Worm (Caenorhabditis elegans) whole organism, early embryonic: ENCODE measurements around the gene pat-2.

Source experiments
- B0310.2 ChIP-seq: sonication (generic microtip); optimal IDR thresholded peaks from 2 replicates; lab custom pipeline; 2016; ENCODE audit warnings: mild to moderate bottlenecking, missing genetic modification characterization, missing compliant biosample characterization
- F13C5.2 ChIP-seq: sonication (generic microtip); optimal IDR thresholded peaks from 2 replicates; lab custom pipeline; 2017; ENCODE audit warnings: mild to moderate bottlenecking, missing genetic modification characterization, inconsistent platforms, missing compliant biosample characterization
- aly-1 ChIP-seq: sonication (generic microtip); optimal IDR thresholded peaks from 2 replicates; lab custom pipeline; 2016; ENCODE audit warnings: missing genetic modification characterization, missing compliant biosample characterization
- ama-1 ChIP-seq: fragments of 150-350 bp; optimal IDR thresholded peaks from 2 replicates; lab custom pipeline; 2014
- ceh-13 ChIP-seq: fragments of 200-800 bp; sonication (Bioruptor generic); optimal IDR thresholded peaks from 2 replicates; lab custom pipeline; 2018; ENCODE audit warnings: mild to moderate bottlenecking, missing genetic modification characterization, missing compliant biosample characterization
- ceh-36 ChIP-seq: sonication (generic microtip); optimal IDR thresholded peaks from 2 replicates; lab custom pipeline; 2016; ENCODE audit warnings: missing genetic modification characterization, inconsistent platforms, missing compliant biosample characterization
- ets-7 ChIP-seq: sonication (generic microtip); optimal IDR thresholded peaks from 2 replicates; lab custom pipeline; 2016; ENCODE audit warnings: missing genotype, missing genetic modification characterization, missing compliant biosample characterization
- flt-1 ChIP-seq: fragments of 200-800 bp; sonication (Bioruptor generic); IDR thresholded peaks from 2 replicates; pipeline ENCODE4 v1.3.6; 2022; ENCODE audit warnings: missing genetic modification characterization, missing compliant biosample characterization
- hmbx-1 ChIP-seq: sonication (generic microtip); optimal IDR thresholded peaks from 2 replicates; lab custom pipeline; 2016; ENCODE audit warnings: mild to moderate bottlenecking, missing genetic modification characterization, missing compliant biosample characterization
- hmg-4 ChIP-seq: fragments of 200-800 bp; sonication (Bioruptor generic); optimal IDR thresholded peaks from 2 replicates; lab custom pipeline; 2018; ENCODE audit warnings: mild to moderate bottlenecking, missing genetic modification characterization, missing compliant biosample characterization
- hnd-1 ChIP-seq: sonication (generic microtip); optimal IDR thresholded peaks from 2 replicates; lab custom pipeline; 2016; ENCODE audit warnings: missing genetic modification characterization, missing compliant biosample characterization
- pes-1 ChIP-seq: fragments of 200-800 bp; sonication (Bioruptor generic); IDR thresholded peaks from 2 replicates; pipeline ENCODE4 v1.3.6; 2022; ENCODE audit warnings: missing genetic modification reagents, missing genetic modification characterization, missing compliant biosample characterization
- scrt-1 ChIP-seq: fragments of 200-800 bp; sonication (Bioruptor generic); IDR thresholded peaks from 2 replicates; pipeline ENCODE4 v1.3.6; 2022; ENCODE audit warnings: missing genetic modification characterization, missing compliant biosample characterization
- sea-1 ChIP-seq: fragments of 200-800 bp; sonication (Bioruptor generic); conservative IDR thresholded peaks from 2 replicates; pipeline ENCODE4 v1.3.6; 2022; ENCODE audit warnings: missing genetic modification characterization, missing compliant biosample characterization
- tbx-11 ChIP-seq: fragments of 200-800 bp; sonication (Bioruptor generic); IDR thresholded peaks from 2 replicates; pipeline ENCODE4 v1.3.6; 2022; ENCODE audit warnings: missing genetic modification characterization, missing compliant biosample characterization
- tbx-37 ChIP-seq: fragments of 200-800 bp; sonication (Bioruptor generic); conservative IDR thresholded peaks from 2 replicates; pipeline ENCODE4 v1.3.6; 2022; ENCODE audit warnings: missing genetic modification reagents, missing genetic modification characterization, missing compliant biosample characterization
- tra-4 ChIP-seq: sonication (generic microtip); optimal IDR thresholded peaks from 2 replicates; lab custom pipeline; 2017; ENCODE audit warnings: missing genetic modification characterization, missing compliant biosample characterization

The pat-2 gene

DNA sequence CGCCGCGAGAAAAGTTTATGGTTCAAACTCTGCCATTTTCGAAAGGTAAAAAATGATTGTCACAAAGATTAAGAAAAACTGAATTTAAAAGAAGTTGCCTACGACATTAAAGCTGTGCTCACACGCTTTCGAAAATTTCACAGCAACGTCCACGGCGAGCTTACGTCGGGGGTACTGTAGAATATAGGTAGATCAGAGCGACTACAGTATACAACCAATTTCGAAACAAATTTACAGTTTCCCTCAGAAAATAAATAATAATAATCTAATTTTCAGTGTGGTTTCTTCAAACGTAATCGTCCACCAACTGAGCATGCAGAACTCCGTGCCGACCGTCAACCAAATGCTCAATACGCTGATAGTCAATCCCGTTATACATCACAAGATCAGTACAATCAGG, 5.9 kb downstream of the pat-2 start:
- TF ChIP-seq aly-1 (tag; lab: Kevin White, UChicago) (no peak), hnd-1 (tag; lab: Kevin White, UChicago) (no peak), hmg-4 (GFP tag; lab: Kevin White, UChicago) (no peak)

- TF ChIP-seq B0310.2 (tag; lab: Kevin White, UChicago) (no peak), ama-1 (lab: Kevin White, UChicago) (no peak), tbx-37 (GFP tag; lab: Robert Waterston, UW) (no peak), F13C5.2 (no peak), hmbx-1 (tag; lab: Kevin White, UChicago) (no peak), ceh-13 (GFP tag; lab: Kevin White, UChicago) (no peak), sea-1 (GFP tag; lab: Robert Waterston, UW) (no peak), tra-4 (tag; lab: Kevin White, UChicago) (no peak), tbx-11 (GFP tag; lab: Robert Waterston, UW) (no peak), aly-1 (tag; lab: Kevin White, UChicago) (no peak), flt-1 (GFP tag; lab: Robert Waterston, UW) (no peak), ceh-36 (tag; lab: Kevin White, UChicago) (no peak), ets-7 (no peak), hnd-1 (tag; lab: Kevin White, UChicago) (no peak), pes-1 (GFP tag; lab: Robert Waterston, UW) (no peak), hmg-4 (GFP tag; lab: Kevin White, UChicago) (no peak), scrt-1 (GFP tag; lab: Robert Waterston, UW) (no peak)
Observed at ce11 chrIII:8827128-8827527, 8.4 kb downstream of the pat-2 start, which contains the start of gene F54F2.9. Gene F54F2.9 (minus strand): TSS chrIII:8827228.

- TF ChIP-seq scrt-1 (GFP tag; lab: Robert Waterston, UW) = no peak
- TF ChIP-seq aly-1 (tag; lab: Kevin White, UChicago) = no peak
Observed at ce11 chrIII:8829245-8829644, 10.5 kb downstream of the pat-2 start, which contains the start of gene F44E2.3. Gene F44E2.3 (minus strand): TSS chrIII:8829305.

ce11 chrIII:8831059-8831750, 12.5 kb downstream of the pat-2 start, which contains the start of gene F44E2.10:
Gene F44E2.10 (minus strand): TSS chrIII:8831109.
- no peak for TF ChIP-seq aly-1 (tag; lab: Kevin White, UChicago)
- no peak for TF ChIP-seq hnd-1 (tag; lab: Kevin White, UChicago)
- TF ChIP-seq scrt-1 (GFP tag; lab: Robert Waterston, UW) = no peak
- TF ChIP-seq tbx-37 (GFP tag; lab: Robert Waterston, UW) = no peak
- no peak for TF ChIP-seq tbx-11 (GFP tag; lab: Robert Waterston, UW)
- no peak for TF ChIP-seq flt-1 (GFP tag; lab: Robert Waterston, UW)
- TF ChIP-seq B0310.2 (tag; lab: Kevin White, UChicago) = no peak
- no peak for TF ChIP-seq pes-1 (GFP tag; lab: Robert Waterston, UW)

- no peak for TF ChIP-seq B0310.2 (tag; lab: Kevin White, UChicago)
- TF ChIP-seq scrt-1 (GFP tag; lab: Robert Waterston, UW) = no peak
- no peak for TF ChIP-seq aly-1 (tag; lab: Kevin White, UChicago)
- TF ChIP-seq ceh-36 (tag; lab: Kevin White, UChicago) = no peak
- TF ChIP-seq ama-1 (lab: Kevin White, UChicago) = no peak
- no peak for TF ChIP-seq hmbx-1 (tag; lab: Kevin White, UChicago)
- no peak for TF ChIP-seq pes-1 (GFP tag; lab: Robert Waterston, UW)
- no peak for TF ChIP-seq flt-1 (GFP tag; lab: Robert Waterston, UW)
- no peak for TF ChIP-seq F13C5.2
- no peak for TF ChIP-seq ceh-13 (GFP tag; lab: Kevin White, UChicago)
- no peak for TF ChIP-seq hnd-1 (tag; lab: Kevin White, UChicago)
- TF ChIP-seq tbx-37 (GFP tag; lab: Robert Waterston, UW) = no peak
- no peak for TF ChIP-seq hmg-4 (GFP tag; lab: Kevin White, UChicago)
- no peak for TF ChIP-seq tbx-11 (GFP tag; lab: Robert Waterston, UW)
- no peak for TF ChIP-seq tra-4 (tag; lab: Kevin White, UChicago)
- TF ChIP-seq sea-1 (GFP tag; lab: Robert Waterston, UW) = no peak
- no peak for TF ChIP-seq ets-7
Observed at ce11 chrIII:8838075-8838474, 19.4 kb downstream of the pat-2 start, which contains the start of gene F44E2.4. Gene F44E2.4 (minus strand): TSS chrIII:8838424.

- no peak for TF ChIP-seq tra-4 (tag; lab: Kevin White, UChicago)
- no peak for TF ChIP-seq hnd-1 (tag; lab: Kevin White, UChicago)
- TF ChIP-seq hmg-4 (GFP tag; lab: Kevin White, UChicago) = peak; percentile 18
- no peak for TF ChIP-seq tbx-11 (GFP tag; lab: Robert Waterston, UW)
- TF ChIP-seq ceh-36 (tag; lab: Kevin White, UChicago) = no peak
- no peak for TF ChIP-seq pes-1 (GFP tag; lab: Robert Waterston, UW)
Observed at ce11 chrIII:8839813-8840212, 21.1 kb downstream of the pat-2 start.

DNA sequence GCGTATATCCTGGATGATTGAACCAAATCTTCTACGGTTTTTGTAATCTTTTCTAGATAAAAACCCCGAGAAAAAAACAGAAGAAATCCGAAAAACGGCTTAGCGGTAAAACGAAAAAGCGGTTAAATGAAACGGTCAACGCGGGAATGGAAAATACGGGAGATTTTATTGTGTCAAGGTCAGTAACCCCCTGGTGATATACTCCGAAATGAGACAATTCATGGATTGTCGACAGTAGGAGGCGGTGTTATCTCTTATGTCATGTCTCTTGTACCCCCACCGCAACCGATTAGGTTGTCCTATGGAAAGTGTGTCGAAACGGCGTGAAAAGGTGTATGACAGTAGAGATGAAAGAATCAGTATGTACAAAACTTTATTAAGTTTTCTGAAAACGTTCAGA, 25.4 kb downstream of the pat-2 start:
- no peak for TF ChIP-seq ceh-36 (tag; lab: Kevin White, UChicago)
- no peak for TF ChIP-seq flt-1 (GFP tag; lab: Robert Waterston, UW)
- TF ChIP-seq tbx-11 (GFP tag; lab: Robert Waterston, UW) = no peak
- TF ChIP-seq hmg-4 (GFP tag; lab: Kevin White, UChicago) = no peak
- no peak for TF ChIP-seq hnd-1 (tag; lab: Kevin White, UChicago)
- no peak for TF ChIP-seq ceh-13 (GFP tag; lab: Kevin White, UChicago)
- TF ChIP-seq sea-1 (GFP tag; lab: Robert Waterston, UW) = no peak
- no peak for TF ChIP-seq tra-4 (tag; lab: Kevin White, UChicago)
- no peak for TF ChIP-seq ama-1 (lab: Kevin White, UChicago)
- no peak for TF ChIP-seq scrt-1 (GFP tag; lab: Robert Waterston, UW)
- TF ChIP-seq pes-1 (GFP tag; lab: Robert Waterston, UW) = no peak
- no peak for TF ChIP-seq F13C5.2
- no peak for TF ChIP-seq aly-1 (tag; lab: Kevin White, UChicago)
- TF ChIP-seq B0310.2 (tag; lab: Kevin White, UChicago) = no peak
- TF ChIP-seq tbx-37 (GFP tag; lab: Robert Waterston, UW) = no peak
